Fruit fly (Drosophila melanogaster): ENCODE data around the gene CG4477.

- TF ChIP-seq ey (GFP tag; optimal IDR thresholded peaks at IDR 0.05) (no peak), dl (GFP tag; optimal IDR thresholded peaks at IDR 0.05; ENCODE audit: insufficient read depth in 1 of 2, partially characterized antibody in 2 of 2) (no peak), Hr78 (GFP tag; optimal IDR thresholded peaks at IDR 0.05) (no peak), h (GFP tag; optimal IDR thresholded peaks at IDR 0.05) (no peak), dsf (GFP tag; optimal IDR thresholded peaks at IDR 0.05; ENCODE audit: borderline replicate concordance) (no peak), Abd-B (GFP tag; optimal IDR thresholded peaks at IDR 0.05) (no peak), Hr83 (GFP tag; optimal IDR thresholded peaks at IDR 0.05; ENCODE audit: poor library complexity, severe bottlenecking) (no peak), OdsH (GFP tag; optimal IDR thresholded peaks at IDR 0.05) (no peak), Vsx2 (GFP tag; optimal IDR thresholded peaks at IDR 0.05; ENCODE audit: partially characterized antibody) (no peak), lola (GFP tag; optimal IDR thresholded peaks at IDR 0.05) (no peak), N (GFP tag; optimal IDR thresholded peaks at IDR 0.05) (no peak)
These were observed 13.5 kb upstream of the CG4477 start, which contains the start of gene CG4483 for dm6 chr3L:9236548-9236947.

Data from whole organism, wandering third instar larva.